Fruit fly (Drosophila melanogaster) whole organism, embryonic: ENCODE measurements around the gene BCAS2.
A peak's percentile ranks its signal among the peaks of the same experiment; 100 is the strongest.

Source experiments
- CG10431 ChIP-seq: fragments of 200-800 bp; sonication (Bioruptor generic); optimal IDR thresholded peaks from 3 replicates; lab custom pipeline; 2018; ENCODE audit warnings: missing biosample characterization, mild to moderate bottlenecking, missing genetic modification characterization
- CG10543 ChIP-seq: fragments of 200-800 bp; sonication (Bioruptor generic); optimal IDR thresholded peaks from 3 replicates; lab custom pipeline; 2017; ENCODE audit warnings: missing biosample characterization, mild to moderate bottlenecking, missing genetic modification characterization, moderate library complexity
- CG11085 ChIP-seq: fragments of 200-800 bp; sonication (Bioruptor generic); IDR thresholded peaks from 2 replicates; pipeline ENCODE4 v1.3.6; 2022; ENCODE audit warnings: missing biosample characterization, missing genetic modification characterization
- CG12769 ChIP-seq: fragments of 200-800 bp; sonication (Bioruptor generic); optimal IDR thresholded peaks from 2 replicates; lab custom pipeline; 2019; ENCODE audit warnings: missing biosample characterization, mild to moderate bottlenecking, missing genetic modification characterization, moderate library complexity
- CG13624 ChIP-seq: fragments of 200-800 bp; sonication (Bioruptor generic); optimal IDR thresholded peaks from 2 replicates; lab custom pipeline; 2016; ENCODE audit warnings: missing biosample characterization, missing genetic modification characterization
- CG13775 ChIP-seq: fragments of 200-800 bp; sonication (Bioruptor generic); optimal IDR thresholded peaks from 3 replicates; lab custom pipeline; 2017; ENCODE audit warnings: missing biosample characterization, mild to moderate bottlenecking, missing genetic modification characterization
- CG13894 ChIP-seq: fragments of 200-800 bp; sonication (Bioruptor generic); optimal IDR thresholded peaks from 3 replicates; lab custom pipeline; 2018; ENCODE audit warnings: missing biosample characterization, mild to moderate bottlenecking, missing genetic modification characterization, moderate library complexity
- CG15514 ChIP-seq: fragments of 200-800 bp; sonication (Bioruptor generic); optimal IDR thresholded peaks from 3 replicates; lab custom pipeline; 2017; ENCODE audit warnings: missing biosample characterization, missing genetic modification characterization, mild to moderate bottlenecking, moderate library complexity, missing genetic modification reagents
- CG18599 ChIP-seq: fragments of 200-800 bp; sonication (Bioruptor generic); optimal IDR thresholded peaks from 3 replicates; lab custom pipeline; 2017; ENCODE audit warnings: missing biosample characterization, missing genetic modification characterization, mild to moderate bottlenecking, moderate library complexity, missing genetic modification reagents
- CG2199 ChIP-seq: fragments of 200-800 bp; sonication (Bioruptor generic); IDR thresholded peaks from 3 replicates; pipeline ENCODE4 v1.3.6; 2022; ENCODE audit warnings: missing biosample characterization, missing genetic modification characterization
- CG2202 ChIP-seq: fragments of 200-800 bp; sonication (Bioruptor generic); optimal IDR thresholded peaks from 2 replicates; lab custom pipeline; 2018; ENCODE audit warnings: missing biosample characterization, mild to moderate bottlenecking, missing genetic modification characterization
- CG2712 ChIP-seq: fragments of 200-800 bp; optimal IDR thresholded peaks from 3 replicates; lab custom pipeline; 2019; ENCODE audit warnings: missing biosample characterization, mild to moderate bottlenecking, missing genetic modification characterization, moderate library complexity
- CG31441 ChIP-seq: fragments of 200-800 bp; sonication (Bioruptor generic); IDR thresholded peaks from 2 replicates; pipeline ENCODE4 v1.3.6; 2022; ENCODE audit warnings: missing biosample characterization, missing genetic modification characterization
- CG34376 ChIP-seq: fragments of 200-800 bp; sonication (Bioruptor generic); optimal IDR thresholded peaks from 2 replicates; lab custom pipeline; 2018; ENCODE audit warnings: missing biosample characterization, mild to moderate bottlenecking, missing genetic modification characterization
- CG34422 ChIP-seq: fragments of 200-800 bp; sonication (Bioruptor generic); IDR thresholded peaks from 3 replicates; pipeline ENCODE4 v1.3.6; 2022; ENCODE audit warnings: missing biosample characterization, missing genetic modification characterization
- CG3838 ChIP-seq: fragments of 200-800 bp; sonication (Bioruptor generic); optimal IDR thresholded peaks from 3 replicates; lab custom pipeline; 2016; ENCODE audit warnings: missing biosample characterization, missing genetic modification characterization
- CG43689 ChIP-seq: fragments of 200-800 bp; sonication (Bioruptor generic); IDR thresholded peaks from 2 replicates; pipeline ENCODE4 v1.3.6; 2022; ENCODE audit warnings: missing biosample characterization, missing genetic modification characterization
- CG4404 ChIP-seq: fragments of 200-800 bp; sonication (Bioruptor generic); IDR thresholded peaks from 2 replicates; pipeline ENCODE4 v1.3.6; 2022; ENCODE audit warnings: missing biosample characterization, missing genetic modification characterization
- CG5953 ChIP-seq: fragments of 200-800 bp; sonication (Bioruptor generic); IDR thresholded peaks from 2 replicates; pipeline ENCODE4 v1.3.6; 2022; ENCODE audit warnings: missing biosample characterization, missing genetic modification characterization
- CG6175 ChIP-seq: fragments of 200-800 bp; sonication (Bioruptor generic); IDR thresholded peaks from 3 replicates; pipeline ENCODE4 v1.3.6; 2022; ENCODE audit warnings: missing biosample characterization, missing genetic modification characterization
- CG6765 ChIP-seq: fragments of 200-800 bp; sonication (Bioruptor generic); optimal IDR thresholded peaks from 3 replicates; lab custom pipeline; 2017; ENCODE audit warnings: missing biosample characterization, mild to moderate bottlenecking, missing genetic modification characterization
- Deaf1 ChIP-seq: fragments of 200-800 bp; optimal IDR thresholded peaks from 3 replicates; lab custom pipeline; 2019; ENCODE audit warnings: missing biosample characterization, mild to moderate bottlenecking, missing genetic modification characterization, moderate library complexity
- Dll ChIP-seq: fragments of 200-800 bp; sonication (Bioruptor generic); IDR thresholded peaks from 4 replicates; pipeline ENCODE4 v1.3.6; 2022; ENCODE audit warnings: missing biosample characterization, missing genetic modification characterization; ENCODE audit not compliant: partially characterized antibody
- HHEX ChIP-seq: fragments of 200-800 bp; sonication (Bioruptor generic); optimal IDR thresholded peaks from 3 replicates; lab custom pipeline; 2017; ENCODE audit warnings: missing biosample characterization, mild to moderate bottlenecking, missing genetic modification characterization, missing genetic modification reagents
- Hmr ChIP-seq: fragments of 200-800 bp; sonication (Bioruptor generic); optimal IDR thresholded peaks from 3 replicates; lab custom pipeline; 2017; ENCODE audit warnings: mild to moderate bottlenecking, missing biosample characterization, missing genetic modification reagents, missing genetic modification characterization
- Hsf ChIP-seq: fragments of 200-800 bp; sonication (Bioruptor generic); optimal IDR thresholded peaks from 3 replicates; lab custom pipeline; 2016; ENCODE audit warnings: missing biosample characterization, missing genetic modification characterization
- Jarid2 ChIP-seq: fragments of 200-800 bp; sonication (Bioruptor generic); optimal IDR thresholded peaks from 3 replicates; lab custom pipeline; 2017; ENCODE audit warnings: mild to moderate bottlenecking, missing biosample characterization, missing genetic modification reagents, missing genetic modification characterization
- Med ChIP-seq: fragments of 200-800 bp; sonication (Bioruptor generic); peaks from one replicate; lab custom pipeline; 2016; ENCODE audit warnings: missing biosample characterization, missing genetic modification characterization, mild to moderate bottlenecking, inconsistent platforms, moderate library complexity
- Rfx ChIP-seq: fragments of 200-800 bp; sonication (Bioruptor generic); IDR thresholded peaks from 2 replicates; pipeline ENCODE4 v1.3.6; 2022; ENCODE audit warnings: missing biosample characterization, missing genetic modification characterization
- chinmo ChIP-seq: fragments of 200-800 bp; sonication (Bioruptor generic); IDR thresholded peaks from 4 replicates; pipeline ENCODE4 v1.3.6; 2022; ENCODE audit warnings: missing biosample characterization, missing genetic modification characterization; ENCODE audit not compliant: partially characterized antibody
- dati ChIP-seq: fragments of 200-800 bp; sonication (Bioruptor generic); IDR thresholded peaks from 2 replicates; pipeline ENCODE4 v1.3.6; 2022; ENCODE audit warnings: missing biosample characterization, missing genetic modification characterization
- exex ChIP-seq: fragments of 200-800 bp; sonication (Bioruptor generic); optimal IDR thresholded peaks from 4 replicates; lab custom pipeline; 2018; ENCODE audit warnings: missing biosample characterization, mild to moderate bottlenecking, missing genetic modification characterization, moderate library complexity
- gro ChIP-seq: fragments of 200-800 bp; sonication (Bioruptor generic); optimal IDR thresholded peaks from 2 replicates; lab custom pipeline; 2016; ENCODE audit warnings: missing biosample characterization, missing genetic modification characterization
- kah ChIP-seq: fragments of 200-800 bp; sonication (Bioruptor generic); optimal IDR thresholded peaks from 2 replicates; lab custom pipeline; 2018; ENCODE audit warnings: missing biosample characterization, mild to moderate bottlenecking, missing genetic modification characterization
- ken ChIP-seq: fragments of 200-800 bp; sonication (Bioruptor generic); IDR thresholded peaks from 3 replicates; pipeline ENCODE4 v1.3.6; 2022; ENCODE audit warnings: missing biosample characterization, missing genetic modification characterization
- klu ChIP-seq: fragments of 200-800 bp; sonication (Bioruptor generic); IDR thresholded peaks from 2 replicates; pipeline ENCODE4 v1.3.6; 2022; ENCODE audit warnings: missing biosample characterization, missing genetic modification characterization
- knrl ChIP-seq: fragments of 200-800 bp; sonication (Bioruptor generic); IDR thresholded peaks from 3 replicates; pipeline ENCODE4 v1.3.6; 2022; ENCODE audit warnings: missing biosample characterization, missing genetic modification characterization; ENCODE audit not compliant: partially characterized antibody
- mirr ChIP-seq: fragments of 200-800 bp; sonication (Bioruptor generic); optimal IDR thresholded peaks from 3 replicates; lab custom pipeline; 2018; ENCODE audit warnings: missing biosample characterization, mild to moderate bottlenecking, missing genetic modification characterization
- nmo ChIP-seq: fragments of 200-800 bp; sonication (Bioruptor generic); optimal IDR thresholded peaks from 2 replicates; lab custom pipeline; 2018; ENCODE audit warnings: missing biosample characterization, mild to moderate bottlenecking, missing genetic modification characterization, moderate library complexity
- nom ChIP-seq: fragments of 200-800 bp; sonication (Bioruptor generic); optimal IDR thresholded peaks from 2 replicates; lab custom pipeline; 2017; ENCODE audit warnings: missing biosample characterization, missing genetic modification characterization, mild to moderate bottlenecking, moderate library complexity, missing genetic modification reagents
- rib ChIP-seq: fragments of 200-800 bp; sonication (Bioruptor generic); IDR thresholded peaks from 2 replicates; pipeline ENCODE4 v1.3.6; 2022; ENCODE audit warnings: missing biosample characterization, missing genetic modification characterization
- schlank ChIP-seq: fragments of 200-800 bp; sonication (Bioruptor generic); optimal IDR thresholded peaks from 2 replicates; lab custom pipeline; 2018; ENCODE audit warnings: missing biosample characterization, mild to moderate bottlenecking, missing genetic modification characterization
- sens ChIP-seq: fragments of 200-800 bp; sonication (Bioruptor generic); peaks from one replicate; lab custom pipeline; 2016; ENCODE audit warnings: missing biosample characterization, missing genetic modification characterization
- seq ChIP-seq: fragments of 200-800 bp; sonication (Bioruptor generic); IDR thresholded peaks from 2 replicates; pipeline ENCODE4 v1.3.6; 2022; ENCODE audit warnings: missing biosample characterization, missing genetic modification characterization
- sqz ChIP-seq: fragments of 200-800 bp; sonication (Bioruptor generic); optimal IDR thresholded peaks from 3 replicates; lab custom pipeline; 2018; ENCODE audit warnings: missing biosample characterization, mild to moderate bottlenecking, missing genetic modification characterization
- sug ChIP-seq: fragments of 200-800 bp; optimal IDR thresholded peaks from 2 replicates; lab custom pipeline; 2019; ENCODE audit warnings: missing biosample characterization, mild to moderate bottlenecking, missing genetic modification characterization, moderate library complexity
- tgo ChIP-seq: fragments of 200-800 bp; sonication (Bioruptor generic); IDR thresholded peaks from 3 replicates; pipeline ENCODE4 v1.3.6; 2022; ENCODE audit warnings: missing biosample characterization, missing genetic modification characterization

The BCAS2 gene

DNA sequence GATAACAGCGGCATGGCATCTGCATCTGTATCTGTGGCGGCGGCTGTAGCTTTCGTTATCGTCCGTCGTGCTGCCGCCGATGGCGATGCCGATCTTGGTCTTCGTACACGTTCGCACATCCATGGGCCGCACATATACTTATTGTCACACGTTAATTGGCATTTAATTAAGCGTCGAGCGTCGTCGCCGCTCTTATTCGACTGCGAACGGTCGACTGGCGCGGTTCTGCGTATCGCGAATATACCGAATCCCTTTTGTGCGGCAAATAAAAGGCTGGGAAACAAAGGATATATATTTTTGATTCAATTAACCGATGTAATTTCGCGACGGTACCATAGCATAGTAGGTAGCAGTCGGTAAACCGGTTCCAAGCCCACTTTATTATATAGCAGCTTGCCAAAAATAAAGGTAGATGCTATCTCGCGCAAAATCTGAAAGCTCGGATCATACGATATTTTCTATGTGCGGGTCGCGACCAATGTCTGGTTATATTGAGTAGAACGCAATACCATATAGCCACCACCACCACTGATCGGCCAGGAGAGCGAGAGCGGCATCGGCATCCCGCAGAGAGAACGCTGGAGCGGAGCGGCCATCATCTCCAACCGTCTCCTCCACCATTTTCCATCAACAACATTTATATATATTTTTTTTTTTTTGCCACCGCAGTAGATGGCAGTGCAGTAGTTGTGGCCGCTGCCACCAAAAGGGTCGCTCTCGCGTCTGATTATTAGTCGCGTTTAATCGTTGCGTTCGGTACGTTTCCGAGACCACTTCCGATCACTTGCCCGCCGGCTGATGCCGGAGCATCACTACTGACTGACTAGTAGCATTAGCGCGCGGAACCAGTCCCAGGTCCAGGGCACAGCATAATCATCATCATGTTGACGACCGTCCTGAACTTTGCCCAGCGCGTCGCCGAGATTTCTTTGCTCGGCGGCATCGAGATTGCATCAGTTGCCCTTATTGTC is 3.1 kb upstream of the BCAS2 start, which contains the start of gene mino:
Gene mino (plus strand): TSS at position 192 of the 971 bp plus-strand sequence.
- peak; percentile 3 for TF ChIP-seq schlank
- peak; percentile 17 for TF ChIP-seq Jarid2
- TF ChIP-seq sug (tag; lab: Kevin White, UChicago), result peak; percentile 70
- TF ChIP-seq CG13624 (GFP tag; lab: Kevin White, UChicago), result peak; percentile 57
- TF ChIP-seq HHEX, result peak; percentile 16
- TF ChIP-seq Dll (GFP tag; lab: Robert Waterston, UW), result 0 out of 4 replicates have a peak, but pooled peaks have one; percentile 10
- TF ChIP-seq CG12769, result peak; percentile 23
- peak; percentile 92 for TF ChIP-seq exex (tag; lab: Kevin White, UChicago)
- no peak for TF ChIP-seq CG31441
- peak; percentile 80 for TF ChIP-seq CG34376 (GFP tag; lab: Kevin White, UChicago)
- TF ChIP-seq CG10431, result no peak
- TF ChIP-seq chinmo (GFP tag; lab: Robert Waterston, UW), result peak; percentile 73; the same call in 3 of the 4 replicates
- no peak for TF ChIP-seq CG2712
- TF ChIP-seq CG43689 (GFP tag; lab: Robert Waterston, UW), result 0 out of 2 replicates have a peak, but pooled peaks have one; percentile 6
- TF ChIP-seq Deaf1, result peak; percentile 93
- peak; percentile 4 for TF ChIP-seq Hmr
- TF ChIP-seq CG11085 (GFP tag; lab: Robert Waterston, UW), result 0 out of 2 replicates have a peak, but pooled peaks have one; percentile 9
- TF ChIP-seq kah (GFP tag; lab: Kevin White, UChicago), result peak; percentile 7
- peak; percentile 45 for TF ChIP-seq sens (GFP tag; lab: Kevin White, UChicago)
- TF ChIP-seq CG15514 (GFP tag; lab: Kevin White, UChicago), result peak; percentile 68
- peak; percentile 38 for TF ChIP-seq CG6765 (GFP tag; lab: Kevin White, UChicago)
- no peak for TF ChIP-seq CG2202 (tag; lab: Kevin White, UChicago)
- peak; percentile 34; the same call in 1 of the 2 replicates for TF ChIP-seq CG5953 (GFP tag; lab: Robert Waterston, UW)
- no peak for TF ChIP-seq Hsf (GFP tag; lab: Kevin White, UChicago)
- TF ChIP-seq CG2199 (GFP tag; lab: Robert Waterston, UW), result 0 out of 3 replicates have a peak, but pooled peaks have one; percentile 40
- peak; percentile 33; the same call in 1 of the 2 replicates for TF ChIP-seq rib (GFP tag; lab: Robert Waterston, UW)
- peak; percentile 20 for TF ChIP-seq CG13775 (GFP tag; lab: Kevin White, UChicago)
- TF ChIP-seq CG18599 (GFP tag; lab: Kevin White, UChicago), result peak; percentile 7
- no peak for TF ChIP-seq CG4404 (GFP tag; lab: Robert Waterston, UW)
- TF ChIP-seq Rfx (GFP tag; lab: Robert Waterston, UW), result 0 out of 2 replicates have a peak, but pooled peaks have one; percentile 4
- 0 out of 2 replicates have a peak, but pooled peaks have one; percentile 26 for TF ChIP-seq dati (GFP tag; lab: Robert Waterston, UW)
- peak; percentile 22 for TF ChIP-seq sqz
- TF ChIP-seq mirr, result peak; percentile 15
- peak; percentile 83 for TF ChIP-seq CG10543
- no peak for TF ChIP-seq CG3838 (GFP tag; lab: Kevin White, UChicago)
- TF ChIP-seq CG34422 (GFP tag; lab: Robert Waterston, UW), result peak; percentile 21; the same call in 1 of the 3 replicates
- TF ChIP-seq klu (GFP tag; lab: Robert Waterston, UW), result no peak
- TF ChIP-seq seq (GFP tag; lab: Robert Waterston, UW), result no peak
- 0 out of 3 replicates have a peak, but pooled peaks have one; percentile 50 for TF ChIP-seq CG6175 (GFP tag; lab: Robert Waterston, UW)
- TF ChIP-seq tgo (GFP tag; lab: Robert Waterston, UW), result no peak
- TF ChIP-seq ken, result 0 out of 3 replicates have a peak, but pooled peaks have one; percentile 21
- TF ChIP-seq Med (GFP tag; lab: Kevin White, UChicago), result peak; percentile 82
- no peak for TF ChIP-seq nmo
- peak; percentile 99 for TF ChIP-seq CG13894
- TF ChIP-seq gro, result peak; percentile 11
- TF ChIP-seq knrl (GFP tag; lab: Robert Waterston, UW), result 0 out of 3 replicates have a peak, but pooled peaks have one; percentile 11
- TF ChIP-seq nom, result peak; percentile 94
